Fruit fly (Drosophila melanogaster) whole organism, pupa: Measurements from ENCODE around the gene Inx7.

Experiments
- CG10348 ChIP-seq: fragments of 200-800 bp; sonication (Bioruptor generic); IDR thresholded peaks from 2 replicates; pipeline ENCODE4 v1.3.6; 2022; ENCODE audit warnings: missing biosample characterization, missing genetic modification characterization
- CG34367 ChIP-seq: fragments of 200-800 bp; sonication (Bioruptor generic); optimal IDR thresholded peaks from 2 replicates; lab custom pipeline; 2018; ENCODE audit warnings: missing biosample characterization, mild to moderate bottlenecking, missing genetic modification characterization
- CG9948 ChIP-seq: fragments of 200-800 bp; sonication (Bioruptor generic); optimal IDR thresholded peaks from 2 replicates; lab custom pipeline; 2018; ENCODE audit warnings: missing biosample characterization, mild to moderate bottlenecking, missing genetic modification characterization, moderate library complexity
- EcR ChIP-seq: fragments of 200-800 bp; sonication (Bioruptor generic); optimal IDR thresholded peaks from 3 replicates; lab custom pipeline; 2019; ENCODE audit warnings: missing biosample characterization, missing genetic modification characterization, mild to moderate bottlenecking, moderate library complexity, missing genetic modification reagents

- no peak for TF ChIP-seq CG9948
- no peak for TF ChIP-seq EcR
- TF ChIP-seq CG34367 = no peak
- no peak for TF ChIP-seq CG10348 (GFP tag; lab: Robert Waterston, UW)
Observed at dm6 chrX:7037061-7037460, 43.6 kb upstream of the Inx7 start.
